Fruit fly (Drosophila melanogaster) whole organism, wandering third instar larva: Measurements from ENCODE around the gene CG17239.

Experiments
- Abd-B ChIP-seq: fragments of >200 bp; optimal IDR thresholded peaks from 2 replicates; lab custom pipeline; 2017; ENCODE audit warnings: missing biosample characterization, missing genetic modification characterization
- CG32264 ChIP-seq: fragments of 200-800 bp; sonication (Bioruptor generic); optimal IDR thresholded peaks from 2 replicates; lab custom pipeline; 2016; ENCODE audit warnings: missing biosample characterization, missing genetic modification characterization
- CG9705 ChIP-seq: fragments of 200-800 bp; sonication (Bioruptor generic); optimal IDR thresholded peaks from 2 replicates; lab custom pipeline; 2018; ENCODE audit warnings: missing biosample characterization, mild to moderate bottlenecking, missing genetic modification characterization
- CrebA ChIP-seq: fragments of 200-800 bp; sonication (Bioruptor generic); optimal IDR thresholded peaks from 2 replicates; lab custom pipeline; 2016; ENCODE audit warnings: missing biosample characterization, mild to moderate bottlenecking, missing genetic modification characterization, borderline replicate concordance
- Dfd ChIP-seq: fragments of >200 bp; optimal IDR thresholded peaks from 2 replicates; lab custom pipeline; 2017; ENCODE audit warnings: missing biosample characterization, missing genetic modification characterization
- Dif ChIP-seq: fragments of 200-275, 200-300 bp; sonication (Bioruptor generic); optimal IDR thresholded peaks from 2 replicates; lab custom pipeline; 2018; ENCODE audit warnings: missing biosample characterization, missing genetic modification characterization; ENCODE audit not compliant: partially characterized antibody
- GATAd ChIP-seq: sonication (Bioruptor generic); optimal IDR thresholded peaks from 2 replicates; lab custom pipeline; 2016; ENCODE audit warnings: missing biosample characterization, missing genetic modification characterization
- HLH106 ChIP-seq: fragments of 200-800 bp; optimal IDR thresholded peaks from 3 replicates; lab custom pipeline; 2019; ENCODE audit warnings: missing biosample characterization, mild to moderate bottlenecking, missing genetic modification characterization, moderate library complexity
- Hnf4 ChIP-seq: fragments of 200-800 bp; sonication (Bioruptor generic); optimal IDR thresholded peaks from 2 replicates; lab custom pipeline; 2016; ENCODE audit warnings: missing biosample characterization, mild to moderate bottlenecking, missing genetic modification characterization
- Hr78 ChIP-seq: fragments of >200 bp; optimal IDR thresholded peaks from 2 replicates; lab custom pipeline; 2017; ENCODE audit warnings: missing biosample characterization, missing genetic modification characterization
- Hr83 ChIP-seq: fragments of 200-300 bp; sonication (Bioruptor generic); optimal IDR thresholded peaks from 2 replicates; lab custom pipeline; 2016; ENCODE audit warnings: missing biosample characterization, mild to moderate bottlenecking, missing genetic modification characterization, moderate library complexity; ENCODE audit not compliant: poor library complexity, severe bottlenecking
- Jra ChIP-seq: sonication (Bioruptor generic); optimal IDR thresholded peaks from 2 replicates; lab custom pipeline; 2016; ENCODE audit warnings: missing biosample characterization, missing genetic modification characterization
- Mio ChIP-seq: sonication (Bioruptor generic); optimal IDR thresholded peaks from 2 replicates; lab custom pipeline; 2016; ENCODE audit warnings: missing biosample characterization, missing genetic modification characterization
- Myc ChIP-seq: fragments of >200 bp; optimal IDR thresholded peaks from 2 replicates; lab custom pipeline; 2017
- N ChIP-seq: fragments of >200 bp; optimal IDR thresholded peaks from 2 replicates; lab custom pipeline; 2018; ENCODE audit warnings: missing biosample characterization, missing external identifiers, missing genetic modification characterization
- OdsH ChIP-seq: fragments of 200-800 bp; sonication (Bioruptor generic); optimal IDR thresholded peaks from 2 replicates; lab custom pipeline; 2016; ENCODE audit warnings: missing biosample characterization, mild to moderate bottlenecking, missing genetic modification characterization
- Rel ChIP-seq, 2 experiments: fragments of 200-800 bp; sonication (Bioruptor generic) in 1 of 2; optimal IDR thresholded peaks; 2 replicates in 1 of 2; 3 replicates in 1 of 2; lab custom pipeline; 2016 to 2019; ENCODE audit warnings: mild to moderate bottlenecking in 2 of 2, missing biosample characterization in 2 of 2, missing genetic modification characterization in 2 of 2, moderate library complexity in 1 of 2
- Sp1 ChIP-seq: fragments of 200-800 bp; sonication (Bioruptor generic); optimal IDR thresholded peaks from 3 replicates; lab custom pipeline; 2019; ENCODE audit warnings: missing biosample characterization, mild to moderate bottlenecking, missing genetic modification characterization, moderate library complexity
- Vsx2 ChIP-seq: fragments of 200-300, 225-300 bp; sonication (Bioruptor generic); optimal IDR thresholded peaks from 2 replicates; lab custom pipeline; 2018; ENCODE audit warnings: missing biosample characterization, missing genetic modification characterization; ENCODE audit not compliant: partially characterized antibody
- br ChIP-seq: fragments of 200-800 bp; sonication (Bioruptor generic); optimal IDR thresholded peaks from 2 replicates; lab custom pipeline; 2016; ENCODE audit warnings: missing biosample characterization, missing genetic modification characterization
- brk ChIP-seq: fragments of 200-800 bp; sonication (Bioruptor generic); optimal IDR thresholded peaks from 2 replicates; lab custom pipeline; 2016; ENCODE audit warnings: missing biosample characterization, mild to moderate bottlenecking, missing genetic modification characterization
- dl ChIP-seq, 2 experiments: fragments of 175-275, 200-275 bp in 1 of 2; fragments of 200-275 bp in 1 of 2; sonication (Bioruptor generic); optimal IDR thresholded peaks; lab custom pipeline; 2018; ENCODE audit warnings: mild to moderate bottlenecking in 2 of 2, missing biosample characterization in 2 of 2, missing genetic modification characterization in 2 of 2, moderate library complexity in 2 of 2; ENCODE audit not compliant: partially characterized antibody in 2 of 2, insufficient read depth in 1 of 2
- dmrt93B ChIP-seq: fragments of 200-800 bp; sonication (Bioruptor generic); optimal IDR thresholded peaks from 2 replicates; lab custom pipeline; 2018; ENCODE audit warnings: missing biosample characterization, mild to moderate bottlenecking, missing genetic modification characterization
- dsf ChIP-seq: sonication (Bioruptor generic); optimal IDR thresholded peaks from 2 replicates; lab custom pipeline; 2016; ENCODE audit warnings: missing biosample characterization, missing genetic modification characterization, borderline replicate concordance
- ey ChIP-seq: fragments of 200-800 bp; sonication (Bioruptor generic); optimal IDR thresholded peaks from 2 replicates; lab custom pipeline; 2016; ENCODE audit warnings: missing biosample characterization, missing genetic modification characterization
- foxo ChIP-seq, 2 experiments: fragments of 200-800 bp; sonication (Bioruptor generic); optimal IDR thresholded peaks; 2 replicates in 1 of 2; 3 replicates in 1 of 2; lab custom pipeline; 2016 to 2017; ENCODE audit warnings: missing biosample characterization in 2 of 2, missing genetic modification characterization in 2 of 2
- fru ChIP-seq: fragments of 200-800 bp; sonication (Bioruptor generic); optimal IDR thresholded peaks from 3 replicates; lab custom pipeline; 2016; ENCODE audit warnings: missing biosample characterization, mild to moderate bottlenecking, missing genetic modification characterization
- h ChIP-seq: fragments of 200-800 bp; sonication (Bioruptor generic); optimal IDR thresholded peaks from 3 replicates; lab custom pipeline; 2016; ENCODE audit warnings: missing biosample characterization, mild to moderate bottlenecking, missing genetic modification characterization
- jim ChIP-seq: fragments of 175-275, 200-325 bp; sonication (Bioruptor generic); optimal IDR thresholded peaks from 2 replicates; lab custom pipeline; 2016; ENCODE audit warnings: missing biosample characterization, mild to moderate bottlenecking, missing genetic modification characterization
- lola ChIP-seq: fragments of >200 bp; optimal IDR thresholded peaks from 2 replicates; lab custom pipeline; 2017; ENCODE audit warnings: missing biosample characterization, missing genetic modification characterization
- pan ChIP-seq: fragments of >200 bp; optimal IDR thresholded peaks from 2 replicates; lab custom pipeline; 2017
- psq ChIP-seq: fragments of 200-800 bp; sonication (Bioruptor generic); optimal IDR thresholded peaks from 3 replicates; lab custom pipeline; 2017; ENCODE audit warnings: missing biosample characterization, mild to moderate bottlenecking, missing genetic modification characterization, moderate library complexity
- rgr ChIP-seq: fragments of 200-800 bp; sonication (Bioruptor generic); optimal IDR thresholded peaks from 3 replicates; lab custom pipeline; 2016; ENCODE audit warnings: missing biosample characterization, mild to moderate bottlenecking, missing genetic modification characterization
- sage ChIP-seq: fragments of 200-800 bp; sonication (Bioruptor generic); optimal IDR thresholded peaks from 2 replicates; lab custom pipeline; 2016; ENCODE audit warnings: missing biosample characterization, mild to moderate bottlenecking, missing genetic modification characterization
- sv ChIP-seq: fragments of 200-800 bp; sonication (Bioruptor generic); optimal IDR thresholded peaks from 3 replicates; lab custom pipeline; 2016; ENCODE audit warnings: missing biosample characterization, missing genetic modification characterization
- tai ChIP-seq: sonication (Bioruptor generic); optimal IDR thresholded peaks from 2 replicates; lab custom pipeline; 2016; ENCODE audit warnings: missing biosample characterization, missing genetic modification characterization
- usp ChIP-seq: fragments of >200 bp; optimal IDR thresholded peaks from 2 replicates; lab custom pipeline; 2017; ENCODE audit warnings: missing biosample characterization, missing genetic modification characterization
- woc ChIP-seq: sonication (Bioruptor generic); optimal IDR thresholded peaks from 2 replicates; lab custom pipeline; 2016; ENCODE audit warnings: missing biosample characterization, mild to moderate bottlenecking, missing genetic modification characterization

CG17239 gene

dm6 chr2L:2221649-2222150 lies 30.4 kb downstream of the CG17239 start:
- no peak for TF ChIP-seq CrebA (GFP tag; lab: Kevin White, UChicago)
- TF ChIP-seq Dfd = no peak
- no peak for TF ChIP-seq Abd-B (GFP tag; lab: Kevin White, UChicago)
- no peak for TF ChIP-seq Myc
- TF ChIP-seq GATAd (GFP tag; lab: Kevin White, UChicago) = peak; percentile 96
- TF ChIP-seq tai (GFP tag; lab: Kevin White, UChicago) = peak; percentile 97
- peak; percentile 95 for TF ChIP-seq CG32264 (GFP tag; lab: Kevin White, UChicago)
- TF ChIP-seq sv (GFP tag; lab: Kevin White, UChicago) = peak; percentile 89
- TF ChIP-seq woc = peak; percentile 93
- TF ChIP-seq fru (GFP tag; lab: Kevin White, UChicago) = peak; percentile 98
- peak; percentile 99 for TF ChIP-seq h (GFP tag; lab: Kevin White, UChicago)
- TF ChIP-seq Vsx2 (GFP tag; lab: Kevin White, UChicago) = no peak
- TF ChIP-seq usp = no peak
- TF ChIP-seq ey = peak; percentile 98
- TF ChIP-seq CG9705 (GFP tag; lab: Kevin White, UChicago) = peak; percentile 89
- peak; percentile 96 for TF ChIP-seq sage (GFP tag; lab: Kevin White, UChicago)
- peak; percentile 99 for TF ChIP-seq rgr (GFP tag; lab: Kevin White, UChicago)
- peak; percentile 98 for TF ChIP-seq brk
- peak; percentile 99 for TF ChIP-seq Hnf4 (GFP tag; lab: Kevin White, UChicago)
- TF ChIP-seq lola = no peak
- TF ChIP-seq N (GFP tag; lab: Kevin White, UChicago) = no peak
- peak; percentile 54 to 79 for TF ChIP-seq dl (GFP tag; optimal IDR thresholded peaks at IDR 0.05; lab: Kevin White, UChicago; ENCODE audit: insufficient read depth in 1 of 2, partially characterized antibody in 2 of 2)
- peak; percentile 99 for TF ChIP-seq OdsH (GFP tag; lab: Kevin White, UChicago)
- TF ChIP-seq Rel (GFP tag; optimal IDR thresholded peaks at IDR 0.05; lab: Kevin White, UChicago) = peak; percentile 87
- peak; percentile 88 for TF ChIP-seq Rel (tag; optimal IDR thresholded peaks at IDR 0.05; lab: Kevin White, UChicago)
- TF ChIP-seq foxo (GFP tag; optimal IDR thresholded peaks at IDR 0.05; lab: Kevin White, UChicago) = peak; percentile 85 to 98
- TF ChIP-seq Hr78 = no peak
- peak; percentile 98 for TF ChIP-seq Jra (GFP tag; lab: Kevin White, UChicago)
- peak; percentile 97 for TF ChIP-seq HLH106 (tag; lab: Kevin White, UChicago)
- TF ChIP-seq Mio (GFP tag; lab: Kevin White, UChicago) = peak; percentile 86
- peak; percentile 89 for TF ChIP-seq dmrt93B (GFP tag; lab: Kevin White, UChicago)
- peak; percentile 78 for TF ChIP-seq Dif
- no peak for TF ChIP-seq pan (lab: Kevin White, UChicago)
- TF ChIP-seq Hr83 (GFP tag; lab: Kevin White, UChicago) = peak; percentile 100
- peak; percentile 99 for TF ChIP-seq br (GFP tag; lab: Kevin White, UChicago)
- TF ChIP-seq dsf (GFP tag; lab: Kevin White, UChicago) = peak; percentile 93
- TF ChIP-seq psq = peak; percentile 98
- TF ChIP-seq jim (GFP tag; lab: Kevin White, UChicago) = peak; percentile 83
- peak; percentile 99 for TF ChIP-seq Sp1 (GFP tag; lab: Kevin White, UChicago)
- TF ChIP-seq, all 38 proteins: peak for 28

- no peak for TF ChIP-seq Myc
- no peak for TF ChIP-seq Sp1 (GFP tag; lab: Kevin White, UChicago)
- TF ChIP-seq h (GFP tag; lab: Kevin White, UChicago) = no peak
- TF ChIP-seq jim (GFP tag; lab: Kevin White, UChicago) = no peak
- TF ChIP-seq Hr78 = no peak
- no peak for TF ChIP-seq br (GFP tag; lab: Kevin White, UChicago)
- TF ChIP-seq Vsx2 (GFP tag; lab: Kevin White, UChicago) = no peak
- TF ChIP-seq rgr (GFP tag; lab: Kevin White, UChicago) = peak; percentile 66
- no peak for TF ChIP-seq Hnf4 (GFP tag; lab: Kevin White, UChicago)
- no peak for TF ChIP-seq psq
- no peak for TF ChIP-seq foxo (GFP tag; optimal IDR thresholded peaks at IDR 0.05; lab: Kevin White, UChicago)
- no peak for TF ChIP-seq sage (GFP tag; lab: Kevin White, UChicago)
- no peak for TF ChIP-seq Abd-B (GFP tag; lab: Kevin White, UChicago)
- TF ChIP-seq Rel (GFP tag; optimal IDR thresholded peaks at IDR 0.05; lab: Kevin White, UChicago) = no peak
- TF ChIP-seq Rel (tag; optimal IDR thresholded peaks at IDR 0.05; lab: Kevin White, UChicago) = peak; percentile 68
- no peak for TF ChIP-seq tai (GFP tag; lab: Kevin White, UChicago)
These were observed 31.4 kb downstream of the CG17239 start, which contains the start of gene papi for dm6 chr2L:2220573-2221332. TSS of gene papi (plus strand) at chr2L:2220748.
